Worm (Caenorhabditis elegans): ENCODE results near the gene C35A5.8.

DNA sequence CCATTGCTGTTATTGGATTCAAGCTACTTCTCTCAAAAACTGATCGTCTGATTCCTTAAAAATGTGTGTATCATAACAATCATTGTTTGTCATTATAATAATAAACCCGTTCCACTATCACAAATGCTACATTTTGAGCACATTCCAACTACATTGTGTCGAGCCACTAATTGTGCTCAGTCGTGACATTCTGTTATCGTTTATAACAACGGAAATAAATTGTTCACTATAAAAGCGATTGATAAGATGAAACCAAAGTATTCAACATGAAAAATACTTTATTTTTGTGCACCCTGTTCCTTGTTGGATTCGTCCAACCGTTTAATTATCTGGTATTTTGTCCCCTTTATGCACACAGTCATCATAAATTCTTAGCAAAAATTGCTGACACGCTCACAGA is 32.6 kb downstream of the C35A5.8 start, which contains the start of gene ugt-33:
- no peak for TF ChIP-seq ztf-28 (GFP tag; IDR thresholded peaks at IDR 0.05)
- TF ChIP-seq lin-35 (GFP tag; optimal IDR thresholded peaks at IDR 0.05): no peak
- TF ChIP-seq madf-8 (GFP tag; conservative IDR thresholded peaks at IDR 0.05): no peak
- no peak for TF ChIP-seq sea-2 (GFP tag; IDR thresholded peaks at IDR 0.05)
- no peak for TF ChIP-seq ama-1 (optimal IDR thresholded peaks at IDR 0.05)
- no peak for TF ChIP-seq ama-1 (GFP tag; optimal IDR thresholded peaks at IDR 0.05)

Data from whole organism, young adult.